Worm (Caenorhabditis elegans): Measurements from ENCODE around the gene C03B1.17.

The C03B1.17 gene

DNA sequence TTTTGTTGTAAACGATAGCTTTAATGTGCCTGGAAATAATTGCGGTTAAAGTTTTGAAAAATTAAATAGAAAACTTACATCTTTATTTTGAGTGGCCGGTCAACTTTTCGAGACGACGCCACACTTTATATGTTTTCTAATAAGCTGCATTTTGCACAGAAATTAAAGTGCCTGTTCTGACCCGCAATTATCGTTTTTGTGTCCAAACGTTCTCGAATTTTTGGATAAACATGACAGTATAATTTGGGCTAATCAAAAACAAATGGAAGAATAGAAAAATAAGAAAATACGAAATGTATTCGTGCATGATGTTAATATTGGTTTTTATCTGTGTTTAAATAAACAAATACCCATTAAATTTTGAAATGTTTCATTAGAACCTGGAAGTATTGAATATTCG is 47.2 kb downstream of the C03B1.17 start, which contains the start of gene K10C2.12:
Gene K10C2.12, minus strand, starts transcription at position 101 of the 400 bp plus-strand sequence.
- no peak for TF ChIP-seq mel-28 (tag; optimal IDR thresholded peaks at IDR 0.05; ENCODE audit: borderline replicate concordance)
- TF ChIP-seq lsl-1 (GFP tag; optimal IDR thresholded peaks at IDR 0.05), result no peak
- TF ChIP-seq mxl-1 (tag; optimal IDR thresholded peaks at IDR 0.05), result no peak
- no peak for TF ChIP-seq ceh-100 (GFP tag; IDR thresholded peaks at IDR 0.05)
- TF ChIP-seq B0035.1 (tag; optimal IDR thresholded peaks at IDR 0.05), result no peak
- no peak for TF ChIP-seq Y56A3A.18 (GFP tag; IDR thresholded peaks at IDR 0.05)
- TF ChIP-seq zim-3 (tag; optimal IDR thresholded peaks at IDR 0.05), result no peak
- TF ChIP-seq lir-1 (GFP tag; conservative IDR thresholded peaks at IDR 0.05), result no peak
- no peak for TF ChIP-seq madf-3 (GFP tag; IDR thresholded peaks at IDR 0.05)
- TF ChIP-seq nhr-27 (tag; optimal IDR thresholded peaks at IDR 0.05), result no peak
- no peak for TF ChIP-seq tbp1 (GFP tag; optimal IDR thresholded peaks at IDR 0.05)
- TF ChIP-seq Y53G8AR.9 (GFP tag; conservative IDR thresholded peaks at IDR 0.05), result no peak
- TF ChIP-seq lag-1 (GFP tag; IDR thresholded peaks at IDR 0.05), result no peak
- TF ChIP-seq madf-6 (GFP tag; IDR thresholded peaks at IDR 0.05), result no peak
- TF ChIP-seq tlf-1 (GFP tag; optimal IDR thresholded peaks at IDR 0.05), result no peak
- TF ChIP-seq madf-10 (tag; optimal IDR thresholded peaks at IDR 0.05), result no peak
- TF ChIP-seq nfyb-1 (GFP tag; IDR thresholded peaks at IDR 0.05), result no peak
- TF ChIP-seq ceh-91 (GFP tag; IDR thresholded peaks at IDR 0.05), result no peak
- no peak for TF ChIP-seq attf-3 (GFP tag; conservative IDR thresholded peaks at IDR 0.05)
- no peak for TF ChIP-seq rcor-1 (GFP tag; IDR thresholded peaks at IDR 0.05)

Measured in whole organism, young adult.